Fruit fly (Drosophila melanogaster) whole organism, prepupa: ENCODE data around the gene Ugt35A1.
A peak's percentile ranks its signal among the peaks of the same experiment; 100 is the strongest.

Source experiments
- CG10669 ChIP-seq: fragments of 200-800 bp; sonication (Bioruptor generic); optimal IDR thresholded peaks from 3 replicates; lab custom pipeline; 2018; ENCODE audit warnings: missing biosample characterization, mild to moderate bottlenecking, missing genetic modification characterization, moderate library complexity
- CG11762 ChIP-seq: fragments of 200-800 bp; sonication (Bioruptor generic); optimal IDR thresholded peaks from 3 replicates; lab custom pipeline; 2016; ENCODE audit warnings: missing biosample characterization, missing genetic modification characterization; ENCODE audit not compliant: insufficient read depth
- CG11902 ChIP-seq: fragments of 200-800 bp; sonication (Bioruptor generic); optimal IDR thresholded peaks from 3 replicates; lab custom pipeline; 2016; ENCODE audit warnings: missing biosample characterization, missing genetic modification characterization
- CG16779 ChIP-seq: fragments of 200-800 bp; sonication (Bioruptor generic); optimal IDR thresholded peaks from 3 replicates; lab custom pipeline; 2017; ENCODE audit warnings: missing biosample characterization, mild to moderate bottlenecking, missing genetic modification characterization
- CG3032 ChIP-seq: fragments of 200-800 bp; optimal IDR thresholded peaks from 2 replicates; lab custom pipeline; 2019; ENCODE audit warnings: missing biosample characterization, mild to moderate bottlenecking, missing genetic modification characterization, moderate library complexity
- CG32006 ChIP-seq: fragments of 200-800 bp; sonication (Bioruptor generic); optimal IDR thresholded peaks from 3 replicates; lab custom pipeline; 2017; ENCODE audit warnings: missing biosample characterization, mild to moderate bottlenecking, missing genetic modification characterization
- CG6163 ChIP-seq: fragments of 200-800 bp; sonication (Bioruptor generic); IDR thresholded peaks from 3 replicates; pipeline ENCODE4 v1.3.6; 2022; ENCODE audit warnings: missing biosample characterization, missing genetic modification characterization
- CG6792 ChIP-seq: fragments of 200-800 bp; sonication (Bioruptor generic); optimal IDR thresholded peaks from 3 replicates; lab custom pipeline; 2016; ENCODE audit warnings: missing biosample characterization, missing genetic modification characterization
- CG6808 ChIP-seq: fragments of 200-800 bp; sonication (Bioruptor generic); optimal IDR thresholded peaks from 3 replicates; lab custom pipeline; 2017; ENCODE audit warnings: missing biosample characterization, missing genetic modification characterization, mild to moderate bottlenecking, moderate library complexity, missing genetic modification reagents
- CG6854 ChIP-seq: fragments of 200-800 bp; sonication (Bioruptor generic); optimal IDR thresholded peaks from 2 replicates; lab custom pipeline; 2017; ENCODE audit warnings: missing biosample characterization, mild to moderate bottlenecking, missing genetic modification characterization
- CG9139 ChIP-seq: fragments of 200-800 bp; sonication (Bioruptor generic); optimal IDR thresholded peaks from 3 replicates; lab custom pipeline; 2017; ENCODE audit warnings: missing biosample characterization, mild to moderate bottlenecking, missing genetic modification characterization
- Ets21C ChIP-seq: fragments of 200-800 bp; sonication (Bioruptor generic); optimal IDR thresholded peaks from 3 replicates; lab custom pipeline; 2016; ENCODE audit warnings: missing biosample characterization, missing genetic modification characterization
- Ets96B ChIP-seq: fragments of 200-800 bp; optimal IDR thresholded peaks from 2 replicates; lab custom pipeline; 2019; ENCODE audit warnings: missing biosample characterization, mild to moderate bottlenecking, missing genetic modification characterization, moderate library complexity
- Gug ChIP-seq: fragments of 200-800 bp; sonication (Bioruptor generic); IDR thresholded peaks from 2 replicates; pipeline ENCODE4 v1.3.6; 2022; ENCODE audit warnings: missing biosample characterization, missing genetic modification characterization
- Hr38 ChIP-seq: sonication (Bioruptor generic); optimal IDR thresholded peaks from 2 replicates; lab custom pipeline; 2016; ENCODE audit warnings: missing biosample characterization, missing genetic modification characterization
- Hr39 ChIP-seq: fragments of 200-800 bp; sonication (Bioruptor generic); optimal IDR thresholded peaks from 2 replicates; lab custom pipeline; 2016; ENCODE audit warnings: missing biosample characterization, missing genetic modification characterization
- Hr4 ChIP-seq: fragments of 200-800 bp; sonication (Bioruptor generic); optimal IDR thresholded peaks from 3 replicates; lab custom pipeline; 2016; ENCODE audit warnings: missing biosample characterization, missing genetic modification characterization
- Lpt ChIP-seq: fragments of 200-800 bp; sonication (Bioruptor generic); optimal IDR thresholded peaks from 3 replicates; lab custom pipeline; 2016; ENCODE audit warnings: missing biosample characterization, missing genetic modification characterization
- OdsH ChIP-seq: fragments of 200-800 bp; sonication (Bioruptor generic); optimal IDR thresholded peaks from 3 replicates; lab custom pipeline; 2016; ENCODE audit warnings: missing biosample characterization, missing genetic modification characterization
- Smox ChIP-seq: fragments of 200-800 bp; sonication (Bioruptor generic); optimal IDR thresholded peaks from 3 replicates; lab custom pipeline; 2016; ENCODE audit warnings: missing biosample characterization, missing genetic modification characterization
- Sox102F ChIP-seq: fragments of 200-800 bp; sonication (Bioruptor generic); optimal IDR thresholded peaks from 2 replicates; lab custom pipeline; 2016; ENCODE audit warnings: missing biosample characterization, mild to moderate bottlenecking, missing genetic modification characterization
- Sox14 ChIP-seq: fragments of 200-800 bp; sonication (Bioruptor generic); optimal IDR thresholded peaks from 3 replicates; lab custom pipeline; 2016; ENCODE audit warnings: missing biosample characterization, missing genetic modification characterization
- Sox15 ChIP-seq: fragments of 200-800 bp; sonication (Bioruptor generic); optimal IDR thresholded peaks from 3 replicates; lab custom pipeline; 2016; ENCODE audit warnings: missing biosample characterization, missing genetic modification characterization
- achi ChIP-seq: fragments of 200-800 bp; sonication (Bioruptor generic); optimal IDR thresholded peaks from 3 replicates; lab custom pipeline; 2016; ENCODE audit warnings: missing biosample characterization, missing genetic modification characterization
- cyc ChIP-seq: fragments of 200-800 bp; sonication (Bioruptor generic); optimal IDR thresholded peaks from 3 replicates; lab custom pipeline; 2016; ENCODE audit warnings: missing biosample characterization, missing genetic modification characterization
- dac ChIP-seq: fragments of 200-800 bp; sonication (Bioruptor generic); optimal IDR thresholded peaks from 2 replicates; lab custom pipeline; 2017; ENCODE audit warnings: missing biosample characterization, mild to moderate bottlenecking, missing genetic modification characterization
- dsx ChIP-seq: fragments of 200-800 bp; optimal IDR thresholded peaks from 3 replicates; lab custom pipeline; 2019; ENCODE audit warnings: missing biosample characterization, mild to moderate bottlenecking, missing genetic modification characterization, moderate library complexity; ENCODE audit not compliant: poor library complexity, severe bottlenecking
- eg ChIP-seq: fragments of 200-800 bp; sonication (Bioruptor generic); IDR thresholded peaks from 3 replicates; pipeline ENCODE4 v1.3.6; 2022; ENCODE audit warnings: missing biosample characterization, missing genetic modification characterization
- esn ChIP-seq: fragments of 200-800 bp; sonication (Bioruptor generic); optimal IDR thresholded peaks from 2 replicates; lab custom pipeline; 2016; ENCODE audit warnings: missing biosample characterization, mild to moderate bottlenecking, missing genetic modification characterization, moderate library complexity
- fd59A ChIP-seq: fragments of 200-800 bp; sonication (Bioruptor generic); optimal IDR thresholded peaks from 2 replicates; lab custom pipeline; 2017; ENCODE audit warnings: missing biosample characterization, mild to moderate bottlenecking, missing genetic modification characterization, missing genetic modification reagents
- fd85E ChIP-seq: fragments of 200-800 bp; sonication (Bioruptor generic); optimal IDR thresholded peaks from 3 replicates; lab custom pipeline; 2016; ENCODE audit warnings: missing biosample characterization, missing genetic modification characterization
- fkh ChIP-seq: fragments of 200-800 bp; sonication (Bioruptor generic); optimal IDR thresholded peaks from 3 replicates; lab custom pipeline; 2017; ENCODE audit warnings: missing biosample characterization, mild to moderate bottlenecking, missing genetic modification characterization, moderate library complexity
- net ChIP-seq: fragments of 200-800 bp; sonication (Bioruptor generic); optimal IDR thresholded peaks from 3 replicates; lab custom pipeline; 2016; ENCODE audit warnings: missing biosample characterization, missing genetic modification characterization
- salr ChIP-seq, 2 experiments: fragments of 200-800 bp; sonication (Bioruptor generic); optimal IDR thresholded peaks; 3 replicates each; lab custom pipeline; 2016 to 2018; ENCODE audit warnings: missing biosample characterization in 2 of 2, missing genetic modification characterization in 2 of 2, mild to moderate bottlenecking in 1 of 2
- ss ChIP-seq, 2 experiments: fragments of 200-800 bp; sonication (Bioruptor generic); optimal IDR thresholded peaks; 2 replicates in 1 of 2; 3 replicates in 1 of 2; lab custom pipeline; 2017 to 2018; ENCODE audit warnings: mild to moderate bottlenecking in 2 of 2, missing biosample characterization in 2 of 2, missing genetic modification characterization in 2 of 2, moderate library complexity in 1 of 2
- svp ChIP-seq: fragments of 200-800 bp; sonication (Bioruptor generic); peaks from one replicate; lab custom pipeline; 2016; ENCODE audit warnings: missing biosample characterization, missing genetic modification characterization
- topi ChIP-seq: fragments of 200-800 bp; sonication (Bioruptor generic); optimal IDR thresholded peaks from 3 replicates; lab custom pipeline; 2016; ENCODE audit warnings: missing biosample characterization, missing genetic modification characterization
- vri ChIP-seq: fragments of 200-800 bp; sonication (Bioruptor generic); optimal IDR thresholded peaks from 3 replicates; lab custom pipeline; 2016; ENCODE audit warnings: missing biosample characterization, mild to moderate bottlenecking, missing genetic modification characterization

Ugt35A1 gene

dm6 chr3R:11175308-11175707 is 2.8 kb upstream of the Ugt35A1 start, which contains the start of the genes Ugt304A1 and Ugt303A1:
Gene Ugt304A1 (minus strand): TSS chr3R:11175408.
Gene Ugt303A1 (plus strand): TSS chr3R:11175529.
- no peak for TF ChIP-seq Smox (GFP tag; lab: Kevin White, UChicago)
- TF ChIP-seq vri = peak; percentile 42

dm6 chr3R:11173169-11173506 is 674 bp upstream of the Ugt35A1 start:
- TF ChIP-seq CG9139 (GFP tag; lab: Kevin White, UChicago) (no peak), eg (GFP tag; lab: Robert Waterston, UW) (no peak), fkh (GFP tag; lab: Kevin White, UChicago) (no peak), CG11902 (no peak), esn (GFP tag; lab: Kevin White, UChicago) (no peak), OdsH (GFP tag; lab: Kevin White, UChicago) (no peak), CG6163 (GFP tag; lab: Robert Waterston, UW) (no peak), Sox15 (GFP tag; lab: Kevin White, UChicago) (no peak), fd59A (GFP tag; lab: Kevin White, UChicago) (no peak), ss (GFP tag; optimal IDR thresholded peaks at IDR 0.05; lab: Kevin White, UChicago) (no peak), fd85E (GFP tag; lab: Kevin White, UChicago) (no peak), CG11762 (GFP tag; lab: Kevin White, UChicago) (no peak), CG6854 (GFP tag; lab: Kevin White, UChicago) (no peak), dac (GFP tag; lab: Kevin White, UChicago) (no peak)

- TF ChIP-seq dac (GFP tag; lab: Kevin White, UChicago) (no peak), eg (GFP tag; lab: Robert Waterston, UW) (no peak), Hr38 (GFP tag; lab: Kevin White, UChicago) (no peak)
Observed at dm6 chr3R:11170146-11170545, 2.3 kb downstream of the Ugt35A1 start, which contains the start of gene Ugt35B1. Gene Ugt35B1 (minus strand): TSS chr3R:11170246.

DNA sequence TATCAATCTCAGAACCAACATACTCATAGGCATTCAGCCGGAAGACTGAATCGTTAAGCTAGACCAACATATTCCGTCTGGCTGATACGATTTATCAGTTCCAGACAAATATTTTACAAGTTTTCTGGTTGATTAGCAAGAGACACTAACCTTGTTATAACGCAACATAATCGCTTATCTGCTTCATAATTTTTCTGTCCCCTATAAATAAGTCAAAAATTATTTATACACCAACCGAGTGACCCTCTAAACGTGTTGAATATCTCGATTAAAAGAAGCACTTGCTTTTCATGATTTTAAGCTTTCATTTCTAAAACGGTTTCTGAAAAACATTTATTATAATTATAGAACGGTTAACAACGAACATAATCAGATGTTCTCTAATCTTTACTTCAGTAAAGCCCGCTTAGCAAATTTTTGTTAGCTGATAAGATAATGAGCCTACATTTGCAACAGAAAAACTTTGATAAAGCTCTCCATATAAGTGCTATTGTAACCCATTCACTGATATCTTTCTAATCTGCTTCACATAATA is 4.5 kb downstream of the Ugt35A1 start, which contains the start of gene Ugt35E2:
Gene Ugt35E2, minus strand, starts transcription at position 51 of the 535 bp plus-strand sequence.
- no peak for TF ChIP-seq Hr39 (GFP tag; lab: Kevin White, UChicago)
- TF ChIP-seq CG6808 (GFP tag; lab: Kevin White, UChicago) = no peak
- no peak for TF ChIP-seq Gug
- TF ChIP-seq OdsH (GFP tag; lab: Kevin White, UChicago) = no peak
- no peak for TF ChIP-seq CG9139 (GFP tag; lab: Kevin White, UChicago)
- no peak for TF ChIP-seq achi
- TF ChIP-seq dsx (GFP tag; lab: Kevin White, UChicago) = no peak
- TF ChIP-seq Lpt (GFP tag; lab: Kevin White, UChicago) = no peak
- no peak for TF ChIP-seq CG3032 (tag; lab: Kevin White, UChicago)
- no peak for TF ChIP-seq topi (GFP tag; lab: Kevin White, UChicago)
- TF ChIP-seq CG10669 = no peak
- no peak for TF ChIP-seq CG6854 (GFP tag; lab: Kevin White, UChicago)
- no peak for TF ChIP-seq svp (GFP tag; lab: Kevin White, UChicago)
- no peak for TF ChIP-seq Sox14
- TF ChIP-seq fd85E (GFP tag; lab: Kevin White, UChicago) = no peak
- TF ChIP-seq CG16779 (tag; lab: Kevin White, UChicago) = no peak

dm6 chr3R:11165974-11166373 is 6.5 kb downstream of the Ugt35A1 start, which contains the start of gene Ugt35E1:
Gene Ugt35E1 (minus strand): TSS chr3R:11166074.
- TF ChIP-seq net (GFP tag; lab: Kevin White, UChicago) (no peak), CG6792 (GFP tag; lab: Kevin White, UChicago) (no peak), Sox102F (no peak), CG32006 (GFP tag; lab: Kevin White, UChicago) (no peak), Hr4 (GFP tag; lab: Kevin White, UChicago) (no peak), cyc (GFP tag; lab: Kevin White, UChicago) (no peak), dac (GFP tag; lab: Kevin White, UChicago) (no peak), Ets21C (GFP tag; lab: Kevin White, UChicago) (no peak), Ets96B (tag; lab: Kevin White, UChicago) (no peak), Gug (no peak), vri (no peak), ss (GFP tag; optimal IDR thresholded peaks at IDR 0.05; lab: Kevin White, UChicago) (no peak), salr (GFP tag; optimal IDR thresholded peaks at IDR 0.05; lab: Kevin White, UChicago) (no peak)
